Worm (Caenorhabditis elegans): Measurements from ENCODE around the gene D1086.2.

DNA sequence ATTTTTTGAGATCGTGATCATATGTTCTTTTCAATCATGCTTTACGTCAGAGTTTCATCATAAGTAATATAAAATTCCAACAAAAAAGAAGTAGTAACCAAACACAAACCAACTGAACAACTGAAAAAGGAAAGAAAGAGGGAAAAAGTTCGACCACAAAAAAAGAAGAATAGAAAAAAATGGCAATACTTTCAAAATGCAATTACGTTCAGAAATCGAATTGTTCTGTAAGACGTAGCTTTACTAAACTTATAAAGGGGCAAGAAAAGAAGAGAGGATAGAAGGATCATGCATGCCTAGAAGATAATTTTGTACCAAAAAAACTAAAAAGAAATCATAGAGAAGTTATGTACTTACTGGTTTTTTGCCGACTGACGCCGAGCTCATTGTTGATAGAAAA, 42.3 kb upstream of the D1086.2 start:
- TF ChIP-seq ceh-22 (tag; optimal IDR thresholded peaks at IDR 0.05) (no peak), pha-2 (tag; optimal IDR thresholded peaks at IDR 0.05) (no peak)
